Worm (Caenorhabditis elegans) whole organism, late embryonic: ENCODE results near the gene B0416.11.

ENCODE experiments used
- C38D4.7 ChIP-seq: fragments of 200-800 bp; sonication (Bioruptor generic); optimal IDR thresholded peaks from 2 replicates; lab custom pipeline; 2018; ENCODE audit warnings: mild to moderate bottlenecking, missing genetic modification characterization, moderate library complexity, missing compliant biosample characterization
- K09A11.1 ChIP-seq: sonication (generic microtip); optimal IDR thresholded peaks from 2 replicates; lab custom pipeline; 2017; ENCODE audit warnings: antibody characterized with exemption, mild to moderate bottlenecking, missing genetic modification characterization, missing compliant biosample characterization; ENCODE audit not compliant: insufficient read depth
- T23F11.4 ChIP-seq: fragments of 200-800 bp; sonication (Bioruptor generic); optimal IDR thresholded peaks from 2 replicates; lab custom pipeline; 2018; ENCODE audit warnings: mild to moderate bottlenecking, missing genetic modification characterization, missing compliant biosample characterization
- Y22D7AL.16 ChIP-seq: sonication (generic microtip); optimal IDR thresholded peaks from 2 replicates; lab custom pipeline; 2016; ENCODE audit warnings: missing genetic modification characterization, missing compliant biosample characterization
- ahr-1 ChIP-seq: sonication (generic microtip); optimal IDR thresholded peaks from 2 replicates; lab custom pipeline; 2016; ENCODE audit warnings: missing genetic modification characterization, missing compliant biosample characterization
- ama-1 ChIP-seq: fragments of 150-350 bp; optimal IDR thresholded peaks from 2 replicates; lab custom pipeline; 2014
- ceh-18 ChIP-seq: sonication (generic microtip); optimal IDR thresholded peaks from 2 replicates; lab custom pipeline; 2016; ENCODE audit warnings: missing genetic modification characterization, missing compliant biosample characterization
- ceh-19 ChIP-seq: fragments of 200-800 bp; sonication (Bioruptor generic); optimal IDR thresholded peaks from 2 replicates; lab custom pipeline; 2018; ENCODE audit warnings: mild to moderate bottlenecking, missing genetic modification characterization, missing compliant biosample characterization
- ceh-2 ChIP-seq: sonication (generic microtip); optimal IDR thresholded peaks from 2 replicates; lab custom pipeline; 2016; ENCODE audit warnings: missing genotype, missing genetic modification characterization, missing compliant biosample characterization
- ceh-30 ChIP-seq: fragments of 150-350 bp; optimal IDR thresholded peaks from 2 replicates; lab custom pipeline; 2014; ENCODE audit warnings: missing biosample characterization, missing genetic modification characterization
- ceh-31 ChIP-seq: sonication (generic microtip); optimal IDR thresholded peaks from 2 replicates; lab custom pipeline; 2016; ENCODE audit warnings: missing genetic modification characterization, missing compliant biosample characterization
- ceh-34 ChIP-seq: sonication (generic microtip); optimal IDR thresholded peaks from 2 replicates; lab custom pipeline; 2016; ENCODE audit warnings: mild to moderate bottlenecking, missing genetic modification characterization, missing compliant biosample characterization
- ceh-45 ChIP-seq: fragments of 200-800 bp; sonication (Bioruptor generic); IDR thresholded peaks from 2 replicates; pipeline ENCODE4 v1.3.6; 2022; ENCODE audit warnings: missing genetic modification reagents, missing genetic modification characterization, missing compliant biosample characterization
- ceh-48 ChIP-seq: sonication (generic microtip); optimal IDR thresholded peaks from 2 replicates; lab custom pipeline; 2016; ENCODE audit warnings: missing genetic modification characterization, inconsistent platforms, missing compliant biosample characterization
- ceh-6 ChIP-seq: fragments of 200-800 bp; sonication (Bioruptor generic); optimal IDR thresholded peaks from 2 replicates; lab custom pipeline; 2018; ENCODE audit warnings: mild to moderate bottlenecking, missing genetic modification characterization, missing compliant biosample characterization
- ceh-9 ChIP-seq: sonication (generic microtip); optimal IDR thresholded peaks from 2 replicates; lab custom pipeline; 2016; ENCODE audit warnings: mild to moderate bottlenecking, missing genetic modification characterization, inconsistent platforms, missing compliant biosample characterization
- che-1 ChIP-seq: sonication (generic microtip); optimal IDR thresholded peaks from 2 replicates; lab custom pipeline; 2016; ENCODE audit warnings: mild to moderate bottlenecking, missing genetic modification characterization, missing compliant biosample characterization
- elt-2 ChIP-seq: sonication (generic microtip); optimal IDR thresholded peaks from 2 replicates; lab custom pipeline; 2016; ENCODE audit warnings: missing genetic modification reagents, missing genetic modification characterization, missing compliant biosample characterization
- ets-4 ChIP-seq: sonication (generic microtip); optimal IDR thresholded peaks from 2 replicates; lab custom pipeline; 2016; ENCODE audit warnings: missing genetic modification characterization, missing compliant biosample characterization
- fkh-10 ChIP-seq: fragments of 150-350 bp; optimal IDR thresholded peaks from 2 replicates; lab custom pipeline; 2014; ENCODE audit warnings: missing biosample characterization, missing genetic modification reagents, missing genetic modification characterization
- fkh-6 ChIP-seq: sonication (generic microtip); optimal IDR thresholded peaks from 2 replicates; lab custom pipeline; 2016; ENCODE audit warnings: missing genetic modification characterization, missing compliant biosample characterization
- hlh-15 ChIP-seq: sonication (generic microtip); optimal IDR thresholded peaks from 2 replicates; lab custom pipeline; 2016; ENCODE audit warnings: missing genetic modification characterization, missing compliant biosample characterization
- hlh-30 ChIP-seq: sonication (generic microtip); optimal IDR thresholded peaks from 2 replicates; lab custom pipeline; 2017; ENCODE audit warnings: antibody characterized with exemption, missing genetic modification characterization, missing compliant biosample characterization; ENCODE audit not compliant: insufficient read depth
- lim-6 ChIP-seq: sonication (generic microtip); optimal IDR thresholded peaks from 2 replicates; lab custom pipeline; 2016; ENCODE audit warnings: missing genetic modification characterization, missing compliant biosample characterization
- lin-11 ChIP-seq: fragments of 200-800 bp; sonication (Bioruptor generic); optimal IDR thresholded peaks from 2 replicates; lab custom pipeline; 2018; ENCODE audit warnings: mild to moderate bottlenecking, missing genetic modification characterization, missing compliant biosample characterization
- madf-2 ChIP-seq: sonication (generic microtip); optimal IDR thresholded peaks from 2 replicates; lab custom pipeline; 2017; ENCODE audit warnings: missing genetic modification characterization, missing compliant biosample characterization
- mec-3 ChIP-seq: sonication (generic microtip); optimal IDR thresholded peaks from 2 replicates; lab custom pipeline; 2016; ENCODE audit warnings: borderline replicate concordance, missing genetic modification characterization, missing compliant biosample characterization
- nfya-1 ChIP-seq: sonication (generic microtip); optimal IDR thresholded peaks from 2 replicates; lab custom pipeline; 2017; ENCODE audit warnings: missing genetic modification characterization, mild to moderate bottlenecking, missing compliant biosample characterization, antibody characterized with exemption, moderate library complexity
- nhr-11 ChIP-seq: fragments of 150-350 bp; optimal IDR thresholded peaks from 2 replicates; lab custom pipeline; 2014; ENCODE audit warnings: missing biosample characterization, missing genetic modification characterization
- odd-2 ChIP-seq: sonication (generic microtip); optimal IDR thresholded peaks from 2 replicates; lab custom pipeline; 2017; ENCODE audit warnings: antibody characterized with exemption, mild to moderate bottlenecking, missing genetic modification characterization, missing compliant biosample characterization
- pat-9 ChIP-seq: fragments of 200-800 bp; sonication (Bioruptor generic); optimal IDR thresholded peaks from 2 replicates; lab custom pipeline; 2018; ENCODE audit warnings: mild to moderate bottlenecking, missing genetic modification characterization, moderate library complexity, missing compliant biosample characterization
- pax-1 ChIP-seq: fragments of 150-350 bp; optimal IDR thresholded peaks from 2 replicates; lab custom pipeline; 2014; ENCODE audit warnings: missing biosample characterization, missing genetic modification characterization
- pqm-1 ChIP-seq: sonication (generic microtip); optimal IDR thresholded peaks from 2 replicates; lab custom pipeline; 2016; ENCODE audit warnings: missing genetic modification characterization, missing compliant biosample characterization
- pros-1 ChIP-seq: fragments of 150-350 bp; optimal IDR thresholded peaks from 2 replicates; lab custom pipeline; 2014; ENCODE audit warnings: missing biosample characterization, missing genetic modification reagents, missing genetic modification characterization
- ref-2 ChIP-seq: sonication (generic microtip); optimal IDR thresholded peaks from 2 replicates; lab custom pipeline; 2016; ENCODE audit warnings: missing genetic modification characterization, missing compliant biosample characterization
- sdc-2 ChIP-seq: sonication (generic microtip); optimal IDR thresholded peaks from 2 replicates; lab custom pipeline; 2016; ENCODE audit warnings: missing genotype, missing genetic modification characterization, missing compliant biosample characterization
- sox-4 ChIP-seq: sonication (generic microtip); optimal IDR thresholded peaks from 2 replicates; lab custom pipeline; 2017; ENCODE audit warnings: mild to moderate bottlenecking, missing genetic modification characterization, inconsistent platforms, missing compliant biosample characterization
- syd-9 ChIP-seq: sonication (generic microtip); optimal IDR thresholded peaks from 2 replicates; lab custom pipeline; 2016; ENCODE audit warnings: mild to moderate bottlenecking, missing genetic modification characterization, moderate library complexity, missing compliant biosample characterization
- tbx-7 ChIP-seq: sonication (generic microtip); optimal IDR thresholded peaks from 2 replicates; lab custom pipeline; 2016; ENCODE audit warnings: missing genotype, missing genetic modification characterization, missing compliant biosample characterization
- ttx-3 ChIP-seq: sonication (generic microtip); optimal IDR thresholded peaks from 2 replicates; lab custom pipeline; 2016; ENCODE audit warnings: missing genetic modification reagents, missing genetic modification characterization, missing compliant biosample characterization
- unc-42 ChIP-seq: sonication (generic microtip); optimal IDR thresholded peaks from 2 replicates; lab custom pipeline; 2016; ENCODE audit warnings: missing genotype, missing genetic modification characterization, missing compliant biosample characterization
- unc-55 ChIP-seq: sonication (generic microtip); optimal IDR thresholded peaks from 2 replicates; lab custom pipeline; 2017; ENCODE audit warnings: missing biosample characterization, missing genetic modification reagents, missing genetic modification characterization
- zip-5 ChIP-seq: sonication (generic microtip); optimal IDR thresholded peaks from 2 replicates; lab custom pipeline; 2016; ENCODE audit warnings: missing genetic modification characterization, missing compliant biosample characterization

B0416.11 gene

DNA sequence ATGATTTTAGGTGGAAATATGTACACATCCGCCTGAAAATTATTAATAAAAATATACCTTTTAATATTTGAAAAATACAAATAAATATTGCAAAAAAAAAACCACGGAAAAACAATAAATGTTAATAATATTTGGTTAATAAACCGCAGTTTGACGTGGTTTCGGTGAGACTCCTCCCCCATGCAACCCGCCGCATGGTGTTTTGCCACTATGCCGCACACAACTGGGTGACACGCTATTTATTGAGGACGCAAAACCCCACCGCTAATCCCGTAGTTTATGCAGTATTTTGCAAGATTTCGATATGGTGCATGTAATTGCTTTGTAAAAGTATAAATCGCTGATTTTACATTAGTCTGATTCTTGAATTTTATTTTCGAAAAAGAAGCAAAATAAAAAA is 13.7 kb upstream of the B0416.11 start, which contains the start of gene gly-13 (continued):
- TF ChIP-seq mec-3 (tag; lab: Kevin White, UChicago) (no peak), ama-1 (lab: Kevin White, UChicago) (no peak), hlh-30 (tag; lab: Kevin White, UChicago) (no peak), fkh-6 (tag; lab: Kevin White, UChicago) (peak; percentile 29), tbx-7 (no peak), nfya-1 (tag; lab: Kevin White, UChicago) (peak; percentile 68), ceh-48 (tag; lab: Kevin White, UChicago) (no peak), ets-4 (tag; lab: Kevin White, UChicago) (peak; percentile 20), madf-2 (peak; percentile 43), ceh-6 (GFP tag; lab: Kevin White, UChicago) (peak; percentile 51), unc-42 (tag; lab: Kevin White, UChicago) (peak; percentile 23), odd-2 (tag; lab: Kevin White, UChicago) (peak; percentile 58), nhr-11 (tag; lab: Kevin White, UChicago) (no peak), ceh-45 (GFP tag; lab: Robert Waterston, UW) (no peak), ceh-34 (tag; lab: Kevin White, UChicago) (peak; percentile 40), lin-11 (peak; percentile 46), Y22D7AL.16 (peak; percentile 30), syd-9 (tag; lab: Kevin White, UChicago) (peak; percentile 31), T23F11.4 (GFP tag; lab: Kevin White, UChicago) (peak; percentile 22), zip-5 (peak; percentile 61), pat-9 (tag; lab: Kevin White, UChicago) (peak; percentile 56), unc-55 (GFP tag; lab: Kevin White, UChicago) (no peak), ahr-1 (tag; lab: Kevin White, UChicago) (peak; percentile 9), elt-2 (tag; lab: Kevin White, UChicago) (peak; percentile 82), hlh-15 (tag; lab: Kevin White, UChicago) (peak; percentile 56), ref-2 (tag; lab: Kevin White, UChicago) (peak; percentile 44), ceh-31 (tag; lab: Kevin White, UChicago) (peak; percentile 57)
- TF ChIP-seq, all 69 proteins: peak for 43

DNA sequence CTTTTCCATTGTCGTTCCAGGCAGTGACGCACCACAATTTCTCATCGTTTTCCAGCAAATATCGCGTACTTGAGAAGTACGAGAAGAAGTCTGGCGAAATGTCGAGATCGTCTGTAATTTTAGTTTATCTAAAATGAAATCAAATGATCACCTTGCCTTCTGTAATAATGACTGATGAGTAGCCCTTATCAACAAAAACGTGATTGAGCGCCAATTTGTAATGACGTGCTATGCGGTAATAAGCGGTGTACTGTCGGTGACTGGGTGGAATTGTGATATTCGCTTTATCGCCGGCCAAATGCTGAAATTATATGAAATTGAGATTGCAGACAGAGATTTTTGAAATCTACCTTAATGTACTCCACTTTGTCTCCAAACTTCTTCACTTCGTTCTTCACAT is 12.5 kb upstream of the B0416.11 start:
- TF ChIP-seq ceh-18 (tag; lab: Kevin White, UChicago), result no peak
- no peak for TF ChIP-seq sdc-2 (tag; lab: Kevin White, UChicago)
- TF ChIP-seq ets-4 (tag; lab: Kevin White, UChicago), result no peak
- no peak for TF ChIP-seq ttx-3 (tag; lab: Kevin White, UChicago)
- TF ChIP-seq nfya-1 (tag; lab: Kevin White, UChicago), result no peak
- TF ChIP-seq unc-55 (GFP tag; lab: Kevin White, UChicago), result no peak
- no peak for TF ChIP-seq fkh-6 (tag; lab: Kevin White, UChicago)
- TF ChIP-seq ceh-2 (tag; lab: Kevin White, UChicago), result no peak
- no peak for TF ChIP-seq syd-9 (tag; lab: Kevin White, UChicago)
- TF ChIP-seq, all 69 proteins: peak for 0

DNA sequence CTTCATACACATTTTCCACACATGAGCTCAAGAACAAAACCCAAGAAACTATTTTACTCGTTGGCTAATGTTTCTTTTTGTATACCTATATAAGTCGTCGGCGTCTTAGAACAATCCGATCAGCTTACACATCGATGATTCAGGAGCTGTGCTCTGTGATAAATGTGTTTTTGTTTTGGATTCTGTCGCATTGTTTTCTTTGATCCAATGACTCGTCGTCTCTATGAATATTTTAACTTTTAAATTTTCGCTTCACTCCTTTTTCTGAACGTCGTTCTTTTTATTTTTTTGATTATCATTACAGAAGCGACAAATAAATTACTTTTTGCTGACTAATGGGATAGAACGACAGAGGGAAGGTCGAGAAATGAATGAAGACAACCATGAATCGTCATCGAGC is 8.4 kb upstream of the B0416.11 start, which contains the start of gene B0416.3:
Gene B0416.3 (plus strand): TSS at position 301 of the 400 bp plus-strand sequence.
- no peak for TF ChIP-seq ceh-30 (tag; lab: Kevin White, UChicago)
- TF ChIP-seq pqm-1 (tag; lab: Kevin White, UChicago), result no peak
- TF ChIP-seq ceh-19, result no peak
- no peak for TF ChIP-seq lin-11
- TF ChIP-seq ceh-18 (tag; lab: Kevin White, UChicago), result no peak
- TF ChIP-seq pax-1 (tag; lab: Kevin White, UChicago), result no peak
- no peak for TF ChIP-seq mec-3 (tag; lab: Kevin White, UChicago)
- TF ChIP-seq unc-42 (tag; lab: Kevin White, UChicago), result no peak

DNA sequence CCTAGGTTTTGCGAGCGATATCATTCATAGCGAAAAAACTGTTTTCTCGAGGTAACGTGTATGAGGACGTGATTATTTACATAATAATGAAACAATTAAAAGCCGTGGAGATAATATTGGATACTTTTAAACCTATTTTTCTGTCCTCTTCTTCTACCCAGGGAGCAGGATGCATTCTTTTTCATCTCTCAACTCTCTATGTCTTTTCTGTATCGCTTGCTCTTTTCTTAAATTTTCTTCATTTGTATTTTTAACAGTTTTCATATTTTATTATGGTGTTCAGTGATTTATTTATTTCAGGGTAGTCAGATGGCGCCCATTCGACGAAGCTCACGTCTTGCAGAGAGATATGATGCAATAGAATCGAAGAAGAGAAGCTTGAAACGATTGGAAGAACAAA is 4.3 kb downstream of the B0416.11 start, which contains the start of gene B0416.4:
Gene B0416.4 (plus strand): TSS at position 301 of the 400 bp plus-strand sequence.
- no peak for TF ChIP-seq lin-11
- TF ChIP-seq C38D4.7 (GFP tag; lab: Kevin White, UChicago), result no peak
- no peak for TF ChIP-seq pros-1 (tag; lab: Kevin White, UChicago)
- TF ChIP-seq ceh-9 (tag; lab: Kevin White, UChicago), result no peak
- no peak for TF ChIP-seq K09A11.1 (tag; lab: Kevin White, UChicago)
- TF ChIP-seq fkh-6 (tag; lab: Kevin White, UChicago), result no peak
- TF ChIP-seq che-1 (tag; lab: Kevin White, UChicago), result no peak
- TF ChIP-seq fkh-10 (GFP tag; lab: Kevin White, UChicago), result no peak
- TF ChIP-seq sox-4 (tag; lab: Kevin White, UChicago), result no peak
- TF ChIP-seq ref-2 (tag; lab: Kevin White, UChicago), result no peak
- TF ChIP-seq elt-2 (tag; lab: Kevin White, UChicago), result no peak
- no peak for TF ChIP-seq lim-6
